Fruit fly (Drosophila melanogaster): Measurements from ENCODE around the gene ZnT63C.

Gene ZnT63C

DNA sequence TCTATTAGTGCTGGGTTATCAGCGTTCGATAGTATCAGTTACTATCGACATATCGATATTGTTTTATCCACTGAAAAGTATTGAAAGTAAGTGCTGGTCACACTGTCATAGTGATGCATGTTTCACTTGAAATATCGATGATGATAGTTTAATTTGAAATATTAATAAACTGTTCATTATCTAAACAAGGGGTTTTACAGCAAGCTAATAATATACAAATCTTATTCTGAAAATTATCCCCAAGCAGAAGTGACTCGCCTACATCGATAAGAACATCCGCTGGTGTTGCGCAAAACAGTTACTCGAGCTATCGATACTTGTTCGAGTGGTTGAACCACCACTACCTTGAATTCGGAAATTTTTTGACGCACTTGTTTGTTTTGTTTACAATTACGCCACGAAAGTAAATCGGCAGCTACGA, 15.7 kb downstream of the ZnT63C start, which contains the start of the genes PIG-C, CG12016 and Dpm2 (continued):
- TF ChIP-seq fd59A (GFP tag; optimal IDR thresholded peaks at IDR 0.05) = peak; percentile 19
- no peak for TF ChIP-seq CG6276 (GFP tag; optimal IDR thresholded peaks at IDR 0.05)
- TF ChIP-seq CG7368 (GFP tag; optimal IDR thresholded peaks at IDR 0.05) = no peak
- TF ChIP-seq CG34406 (GFP tag; optimal IDR thresholded peaks at IDR 0.05) = no peak
- peak; percentile 45 for TF ChIP-seq CG11902 (GFP tag; optimal IDR thresholded peaks at IDR 0.05)
- no peak for TF ChIP-seq Ets96B (tag; optimal IDR thresholded peaks at IDR 0.05)
- TF ChIP-seq CG6854 (GFP tag; optimal IDR thresholded peaks at IDR 0.05) = no peak
- no peak for TF ChIP-seq CG32006 (GFP tag; optimal IDR thresholded peaks at IDR 0.05)
- peak; percentile 70 for TF ChIP-seq cyc (GFP tag; optimal IDR thresholded peaks at IDR 0.05)
- TF ChIP-seq Sox14 (GFP tag; optimal IDR thresholded peaks at IDR 0.05) = peak; percentile 78
- no peak for TF ChIP-seq Eip75B (GFP tag; optimal IDR thresholded peaks at IDR 0.05)
- TF ChIP-seq CG31627 (GFP tag; optimal IDR thresholded peaks at IDR 0.05) = peak; percentile 85
- TF ChIP-seq Eip78C (GFP tag) = peak; percentile 87
- TF ChIP-seq CG6792 (GFP tag; optimal IDR thresholded peaks at IDR 0.05) = peak; percentile 49
- no peak for TF ChIP-seq CG4318 (GFP tag; optimal IDR thresholded peaks at IDR 0.05)
- peak; percentile 80 for TF ChIP-seq Hr39 (GFP tag; optimal IDR thresholded peaks at IDR 0.05)
- TF ChIP-seq CG10669 (GFP tag; optimal IDR thresholded peaks at IDR 0.05) = no peak
- peak; percentile 21; the same call in 1 of the 2 replicates for TF ChIP-seq Gug (GFP tag; IDR thresholded peaks at IDR 0.05)
- peak; percentile 23 for TF ChIP-seq dsx (GFP tag; optimal IDR thresholded peaks at IDR 0.05; ENCODE audit: poor library complexity, severe bottlenecking)
- TF ChIP-seq Sox102F (GFP tag; optimal IDR thresholded peaks at IDR 0.05) = no peak
- TF ChIP-seq CG8632 (GFP tag; optimal IDR thresholded peaks at IDR 0.05) = peak; percentile 29
- no peak for TF ChIP-seq CG3919 (GFP tag; optimal IDR thresholded peaks at IDR 0.05)
- peak; percentile 76 for TF ChIP-seq lz (GFP tag; optimal IDR thresholded peaks at IDR 0.05)
- peak; percentile 65 for TF ChIP-seq Ets21C (GFP tag; optimal IDR thresholded peaks at IDR 0.05)
- no peak for TF ChIP-seq pdm3 (GFP tag; optimal IDR thresholded peaks at IDR 0.05)
- TF ChIP-seq CG1621 (tag; optimal IDR thresholded peaks at IDR 0.05) = no peak
- no peak for TF ChIP-seq net (GFP tag; optimal IDR thresholded peaks at IDR 0.05)
- no peak for TF ChIP-seq CG9139 (GFP tag; optimal IDR thresholded peaks at IDR 0.05)
- TF ChIP-seq Lpt (GFP tag; optimal IDR thresholded peaks at IDR 0.05) = no peak
- peak; percentile 26 for TF ChIP-seq dac (GFP tag; optimal IDR thresholded peaks at IDR 0.05)
- peak; percentile 10 for TF ChIP-seq CG8319 (GFP tag; optimal IDR thresholded peaks at IDR 0.05)
- TF ChIP-seq Eip93F (GFP tag; optimal IDR thresholded peaks at IDR 0.05) = no peak
- TF ChIP-seq CG15336 (GFP tag; IDR thresholded peaks at IDR 0.05) = no peak
- peak; percentile 54 for TF ChIP-seq Sox15 (GFP tag; optimal IDR thresholded peaks at IDR 0.05)
- peak in 1 of 2 experiments; percentile 33 for TF ChIP-seq salr (GFP tag; optimal IDR thresholded peaks at IDR 0.05)
- peak; percentile 74 for TF ChIP-seq CG3032 (tag; optimal IDR thresholded peaks at IDR 0.05)
- TF ChIP-seq Blimp-1 (GFP tag; optimal IDR thresholded peaks at IDR 0.05) = no peak
- peak; percentile 57 for TF ChIP-seq OdsH (GFP tag; optimal IDR thresholded peaks at IDR 0.05)
- TF ChIP-seq eg (GFP tag; IDR thresholded peaks at IDR 0.05) = no peak; the same call in 2 of the 3 replicates
- no peak for TF ChIP-seq ss (GFP tag; optimal IDR thresholded peaks at IDR 0.05)

dm6 chr3L:3319992-3320732, 16.7 kb downstream of the ZnT63C start:
- TF ChIP-seq Eip75B (GFP tag; optimal IDR thresholded peaks at IDR 0.05) = peak; percentile 22
- peak; percentile 19 for TF ChIP-seq acj6 (GFP tag; optimal IDR thresholded peaks at IDR 0.05)
- TF ChIP-seq net (GFP tag; optimal IDR thresholded peaks at IDR 0.05) = no peak
- TF ChIP-seq CG10669 (GFP tag; optimal IDR thresholded peaks at IDR 0.05) = peak; percentile 21
- TF ChIP-seq CG15336 (GFP tag; IDR thresholded peaks at IDR 0.05) = 0 out of 2 replicates have a peak, but pooled peaks have one; percentile 36
- no peak for TF ChIP-seq achi (GFP tag; optimal IDR thresholded peaks at IDR 0.05)
- TF ChIP-seq CG6808 (GFP tag; optimal IDR thresholded peaks at IDR 0.05) = peak; percentile 5
- peak; percentile 75 for TF ChIP-seq Eip78C (GFP tag)
- TF ChIP-seq CG3919 (GFP tag; optimal IDR thresholded peaks at IDR 0.05) = peak; percentile 25
- peak; percentile 10 for TF ChIP-seq esn (GFP tag; optimal IDR thresholded peaks at IDR 0.05)
- TF ChIP-seq OdsH (GFP tag; optimal IDR thresholded peaks at IDR 0.05) = peak; percentile 25
- TF ChIP-seq Ets96B (tag; optimal IDR thresholded peaks at IDR 0.05) = no peak
- peak; percentile 38 for TF ChIP-seq CG32006 (GFP tag; optimal IDR thresholded peaks at IDR 0.05)
- TF ChIP-seq CG6163 (GFP tag; IDR thresholded peaks at IDR 0.05) = 0 out of 3 replicates have a peak, but pooled peaks have one; percentile 41
- TF ChIP-seq svp (GFP tag) = peak; percentile 100
- peak; percentile 24 for TF ChIP-seq dsx (GFP tag; optimal IDR thresholded peaks at IDR 0.05; ENCODE audit: poor library complexity, severe bottlenecking)
- peak; percentile 55 for TF ChIP-seq Hr4 (GFP tag; optimal IDR thresholded peaks at IDR 0.05)
- TF ChIP-seq CG34406 (GFP tag; optimal IDR thresholded peaks at IDR 0.05) = no peak
- TF ChIP-seq CG3032 (tag; optimal IDR thresholded peaks at IDR 0.05) = no peak
- TF ChIP-seq Sox15 (GFP tag; optimal IDR thresholded peaks at IDR 0.05) = no peak

Measured in whole organism, prepupa.